Worm (Caenorhabditis elegans) whole organism, L1 larva: Measurements from ENCODE around the gene B0334.13.

ENCODE experiments used
- ama-1 ChIP-seq: fragments of 150-350 bp; optimal IDR thresholded peaks from 2 replicates; lab custom pipeline; 2014
- fos-1 ChIP-seq: fragments of 150-350 bp; optimal IDR thresholded peaks from 2 replicates; lab custom pipeline; 2014; ENCODE audit warnings: missing biosample characterization, missing genetic modification characterization
- jun-1 ChIP-seq: fragments of 150-350 bp; optimal IDR thresholded peaks from 2 replicates; lab custom pipeline; 2014; ENCODE audit warnings: missing biosample characterization, missing genetic modification reagents, missing genetic modification characterization
- lin-13 ChIP-seq: fragments of 150-350 bp; optimal IDR thresholded peaks from 2 replicates; lab custom pipeline; 2014; ENCODE audit warnings: missing biosample characterization, missing genetic modification reagents, missing genetic modification characterization
- lin-39 ChIP-seq: fragments of 150-350 bp; optimal IDR thresholded peaks from 2 replicates; lab custom pipeline; 2014; ENCODE audit warnings: missing biosample characterization, missing genetic modification reagents, missing genetic modification characterization
- nhr-11 ChIP-seq: fragments of 150-350 bp; optimal IDR thresholded peaks from 2 replicates; lab custom pipeline; 2014; ENCODE audit warnings: missing biosample characterization, missing genetic modification characterization
- nhr-28 ChIP-seq: fragments of 150-350 bp; optimal IDR thresholded peaks from 2 replicates; lab custom pipeline; 2014; ENCODE audit warnings: missing biosample characterization, missing genetic modification characterization
- nhr-77 ChIP-seq: fragments of 150-350 bp; optimal IDR thresholded peaks from 2 replicates; lab custom pipeline; 2014; ENCODE audit warnings: missing biosample characterization, missing genetic modification characterization
- skn-1 ChIP-seq: fragments of 150-350 bp; optimal IDR thresholded peaks from 2 replicates; lab custom pipeline; 2014; ENCODE audit warnings: missing biosample characterization, missing genetic modification characterization
- snpc-4 ChIP-seq: fragments of 150-350 bp; optimal IDR thresholded peaks from 2 replicates; lab custom pipeline; 2014; ENCODE audit warnings: missing biosample characterization, missing genetic modification characterization

ce11 chrII:11479076-11479475 lies 9.0 kb upstream of the B0334.13 start, which contains the start of gene W02B12.12:
- TF ChIP-seq skn-1 (no peak), nhr-28 (tag; lab: Kevin White, UChicago) (no peak), nhr-77 (tag; lab: Kevin White, UChicago) (no peak), nhr-11 (tag; lab: Kevin White, UChicago) (no peak), lin-39 (tag; lab: Kevin White, UChicago) (no peak), fos-1 (tag; lab: Kevin White, UChicago) (no peak), snpc-4 (tag; lab: Kevin White, UChicago) (no peak), ama-1 (no peak), lin-13 (GFP tag; lab: Kevin White, UChicago) (no peak), jun-1 (tag; lab: Kevin White, UChicago) (no peak)
